Fruit fly (Drosophila melanogaster): Measurements from ENCODE around the gene Set1.

- TF ChIP-seq pan (optimal IDR thresholded peaks at IDR 0.05) (no peak), Dll (optimal IDR thresholded peaks at IDR 0.05) (no peak), psq (optimal IDR thresholded peaks at IDR 0.05) (no peak), usp (GFP tag; optimal IDR thresholded peaks at IDR 0.05) (no peak), EcR (GFP tag; optimal IDR thresholded peaks at IDR 0.05) (no peak), CG8478 (optimal IDR thresholded peaks at IDR 0.05) (no peak)
Observed at dm6 chr3L:25120499-25121101, 13.2 kb downstream of the Set1 start, which contains the start of gene UQCR-11.

Measured in whole organism.